Fruit fly (Drosophila melanogaster): Measurements from ENCODE around the gene JMJD6.

DNA sequence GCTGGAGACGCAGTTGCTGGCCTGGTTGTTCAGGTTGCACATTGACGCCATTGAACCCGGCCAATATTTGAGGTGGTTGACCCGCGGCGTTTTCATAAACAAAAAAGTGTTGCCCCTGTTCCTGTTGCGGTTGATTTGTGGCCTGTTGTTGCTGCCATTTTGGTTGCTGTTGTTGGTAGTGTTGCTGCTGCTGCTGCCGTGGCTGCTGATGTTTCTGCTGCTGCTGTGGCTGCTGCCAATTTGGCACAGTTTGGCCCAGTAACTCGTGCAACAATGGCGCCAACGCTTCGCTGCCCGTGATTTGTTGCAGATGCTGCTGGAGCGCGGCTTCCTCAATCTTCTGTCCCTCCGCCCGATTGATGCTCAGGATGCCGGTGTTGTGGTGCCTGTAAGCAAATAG lies 20.5 kb downstream of the JMJD6 start:
- no peak for TF ChIP-seq CG5245 (GFP tag; optimal IDR thresholded peaks at IDR 0.05)
- TF ChIP-seq pb (GFP tag; optimal IDR thresholded peaks at IDR 0.05) = no peak
- no peak for TF ChIP-seq CG11398 (GFP tag; optimal IDR thresholded peaks at IDR 0.05)
- no peak for TF ChIP-seq cato (GFP tag; optimal IDR thresholded peaks at IDR 0.05; ENCODE audit: borderline replicate concordance)
- no peak for TF ChIP-seq Dp (GFP tag; optimal IDR thresholded peaks at IDR 0.05)
- TF ChIP-seq CG10979 (tag; optimal IDR thresholded peaks at IDR 0.05) = no peak
- TF ChIP-seq Sin3A (optimal IDR thresholded peaks at IDR 0.05) = no peak
- TF ChIP-seq CG6765 (GFP tag; optimal IDR thresholded peaks at IDR 0.05) = no peak
- no peak for TF ChIP-seq Dek (tag; optimal IDR thresholded peaks at IDR 0.05)
- TF ChIP-seq CG4730 (GFP tag; IDR thresholded peaks at IDR 0.05) = no peak
- TF ChIP-seq CG31441 (GFP tag; IDR thresholded peaks at IDR 0.05) = no peak
- TF ChIP-seq CG14441 (GFP tag; IDR thresholded peaks at IDR 0.05) = no peak
- TF ChIP-seq CG7963 (GFP tag; IDR thresholded peaks at IDR 0.05; ENCODE audit: partially characterized antibody) = no peak

Measured in whole organism, embryonic.